Fruit fly (Drosophila melanogaster) whole organism, adult: ENCODE results near the gene Tgt.

Source experiments
- CG11617 ChIP-seq: fragments of 200-800 bp; sonication (Bioruptor generic); optimal IDR thresholded peaks from 2 replicates; lab custom pipeline; 2017; ENCODE audit warnings: mild to moderate bottlenecking, missing biosample characterization, missing genetic modification reagents, missing genetic modification characterization
- CG12768 ChIP-seq: fragments of 200-800 bp; sonication (Bioruptor generic); optimal IDR thresholded peaks from 2 replicates; lab custom pipeline; 2017; ENCODE audit warnings: missing biosample characterization, missing genetic modification characterization, mild to moderate bottlenecking, moderate library complexity, missing genetic modification reagents
- CG14711 ChIP-seq: fragments of 200-800 bp; sonication (Bioruptor generic); optimal IDR thresholded peaks from 2 replicates; lab custom pipeline; 2018; ENCODE audit warnings: missing biosample characterization, mild to moderate bottlenecking, missing genetic modification characterization, moderate library complexity
- CG1620 ChIP-seq: fragments of 200-800 bp; sonication (Bioruptor generic); optimal IDR thresholded peaks from 2 replicates; lab custom pipeline; 2016; ENCODE audit warnings: missing biosample characterization, missing genetic modification characterization
- CG33017 ChIP-seq: fragments of 200-800 bp; sonication (Bioruptor generic); optimal IDR thresholded peaks from 2 replicates; lab custom pipeline; 2018; ENCODE audit warnings: missing biosample characterization, mild to moderate bottlenecking, missing genetic modification characterization, moderate library complexity
- CG5204 ChIP-seq: fragments of 200-800 bp; sonication (Bioruptor generic); optimal IDR thresholded peaks from 2 replicates; lab custom pipeline; 2016; ENCODE audit warnings: missing biosample characterization, missing genetic modification characterization
- CG7045 ChIP-seq: fragments of 200-800 bp; sonication (Bioruptor generic); optimal IDR thresholded peaks from 2 replicates; lab custom pipeline; 2017; ENCODE audit warnings: missing biosample characterization, mild to moderate bottlenecking, missing genetic modification characterization
- CG7101 ChIP-seq: fragments of 200-800 bp; sonication (Bioruptor generic); optimal IDR thresholded peaks from 2 replicates; lab custom pipeline; 2018; ENCODE audit warnings: missing biosample characterization, mild to moderate bottlenecking, missing genetic modification characterization, moderate library complexity
- Clk ChIP-seq: fragments of 200-800 bp; sonication (Bioruptor generic); optimal IDR thresholded peaks from 2 replicates; lab custom pipeline; 2017; ENCODE audit warnings: missing biosample characterization, missing genetic modification characterization
- Crg-1 ChIP-seq: fragments of 200-800 bp; sonication (Bioruptor generic); optimal IDR thresholded peaks from 2 replicates; lab custom pipeline; 2016; ENCODE audit warnings: missing biosample characterization, missing genetic modification characterization
- Hr96 ChIP-seq: fragments of 200-800 bp; sonication (Bioruptor generic); optimal IDR thresholded peaks from 2 replicates; lab custom pipeline; 2016; ENCODE audit warnings: missing biosample characterization, missing genetic modification characterization
- Mnt ChIP-seq: fragments of 200-800 bp; sonication (Bioruptor generic); optimal IDR thresholded peaks from 2 replicates; lab custom pipeline; 2016; ENCODE audit warnings: missing biosample characterization, mild to moderate bottlenecking, missing genetic modification characterization
- bab1 ChIP-seq: fragments of 200-800 bp; sonication (Bioruptor generic); optimal IDR thresholded peaks from 3 replicates; lab custom pipeline; 2019; ENCODE audit warnings: missing biosample characterization, mild to moderate bottlenecking, missing genetic modification characterization, moderate library complexity
- cic ChIP-seq: fragments of 200-800 bp; sonication (Bioruptor generic); optimal IDR thresholded peaks from 2 replicates; lab custom pipeline; 2017; ENCODE audit warnings: missing biosample characterization, mild to moderate bottlenecking, missing genetic modification characterization, moderate library complexity
- cnc ChIP-seq, 2 experiments: fragments of >200 bp; optimal IDR thresholded peaks; 2 replicates each; lab custom pipeline; 2017
- kay ChIP-seq: fragments of 200-800 bp; sonication (Bioruptor generic); peaks from one replicate; lab custom pipeline; 2016; ENCODE audit warnings: missing biosample characterization, missing genetic modification characterization, borderline replicate concordance
- ovo ChIP-seq: fragments of 200-800 bp; sonication (Bioruptor generic); optimal IDR thresholded peaks from 2 replicates; lab custom pipeline; 2016; ENCODE audit warnings: missing biosample characterization, missing genetic modification characterization
- pad ChIP-seq: fragments of 200-800 bp; sonication (Bioruptor generic); optimal IDR thresholded peaks from 3 replicates; lab custom pipeline; 2017; ENCODE audit warnings: missing biosample characterization, missing genetic modification characterization, mild to moderate bottlenecking, moderate library complexity, missing genetic modification reagents
- tj ChIP-seq: fragments of 200-800 bp; sonication (Bioruptor generic); optimal IDR thresholded peaks from 3 replicates; lab custom pipeline; 2017; ENCODE audit warnings: missing biosample characterization, mild to moderate bottlenecking, missing genetic modification characterization, moderate library complexity
- toe ChIP-seq: fragments of 200-800 bp; sonication (Bioruptor generic); optimal IDR thresholded peaks from 2 replicates; lab custom pipeline; 2016; ENCODE audit warnings: missing biosample characterization, missing genetic modification characterization

Tgt gene

dm6 chr2L:1214465-1214864, 30.6 kb downstream of the Tgt start:
- TF ChIP-seq CG12768 (GFP tag; lab: Kevin White, UChicago): no peak
- TF ChIP-seq CG11617 (GFP tag; lab: Kevin White, UChicago): no peak
- no peak for TF ChIP-seq Crg-1
- no peak for TF ChIP-seq CG14711 (tag; lab: Kevin White, UChicago)
- no peak for TF ChIP-seq CG33017 (tag; lab: Kevin White, UChicago)
- no peak for TF ChIP-seq CG1620
- TF ChIP-seq kay (GFP tag; lab: Kevin White, UChicago): no peak
- no peak for TF ChIP-seq cic (GFP tag; lab: Kevin White, UChicago)
- TF ChIP-seq Clk (GFP tag; lab: Kevin White, UChicago): no peak
- TF ChIP-seq Hr96 (GFP tag; lab: Kevin White, UChicago): no peak
- TF ChIP-seq CG5204 (GFP tag; lab: Kevin White, UChicago): no peak
- no peak for TF ChIP-seq cnc (optimal IDR thresholded peaks at IDR 0.05; lab: Kevin White, UChicago)
- no peak for TF ChIP-seq bab1 (GFP tag; lab: Kevin White, UChicago)
- no peak for TF ChIP-seq Mnt (GFP tag; lab: Kevin White, UChicago)

DNA sequence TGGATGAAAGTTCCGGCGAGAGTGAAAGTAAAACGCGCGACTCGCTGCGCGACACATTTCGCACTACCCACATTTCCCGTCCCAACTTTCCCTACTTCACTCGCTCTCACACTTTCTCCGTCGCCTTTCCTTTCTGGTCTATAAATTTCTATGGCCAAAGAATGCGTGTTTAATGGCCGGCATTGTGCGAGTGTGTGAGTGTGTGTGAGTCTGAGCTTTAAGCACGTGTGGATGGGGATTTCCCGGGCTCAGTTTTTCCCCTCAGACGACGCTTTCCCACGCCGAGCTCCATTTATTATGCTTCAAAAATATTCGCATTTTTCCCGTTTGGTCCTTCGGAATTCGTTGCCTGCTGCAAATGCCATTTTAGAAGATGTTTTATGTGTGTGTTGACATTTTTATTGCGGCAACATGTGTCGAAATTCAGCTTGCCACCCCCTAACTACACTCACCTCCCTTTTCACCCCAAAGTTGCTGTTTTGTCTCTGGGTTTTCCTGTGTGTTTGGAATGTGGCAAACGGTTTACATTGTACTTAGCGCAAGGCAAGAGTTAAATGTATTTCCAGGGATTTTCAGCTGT, 33.3 kb downstream of the Tgt start:
- no peak for TF ChIP-seq Crg-1
- no peak for TF ChIP-seq Clk (GFP tag; lab: Kevin White, UChicago)
- no peak for TF ChIP-seq CG5204 (GFP tag; lab: Kevin White, UChicago)
- no peak for TF ChIP-seq ovo
- no peak for TF ChIP-seq bab1 (GFP tag; lab: Kevin White, UChicago)
- TF ChIP-seq CG7045 (GFP tag; lab: Kevin White, UChicago): no peak
- TF ChIP-seq CG33017 (tag; lab: Kevin White, UChicago): no peak
- no peak for TF ChIP-seq CG12768 (GFP tag; lab: Kevin White, UChicago)
- no peak for TF ChIP-seq CG14711 (tag; lab: Kevin White, UChicago)
- TF ChIP-seq CG1620: no peak
- no peak for TF ChIP-seq cic (GFP tag; lab: Kevin White, UChicago)
- no peak for TF ChIP-seq toe (GFP tag; lab: Kevin White, UChicago)
- no peak for TF ChIP-seq CG11617 (GFP tag; lab: Kevin White, UChicago)
- TF ChIP-seq pad (GFP tag; lab: Kevin White, UChicago): no peak

dm6 chr2L:1217892-1218473, 34.1 kb downstream of the Tgt start:
- TF ChIP-seq tj: no peak
- no peak for TF ChIP-seq ovo
- no peak for TF ChIP-seq toe (GFP tag; lab: Kevin White, UChicago)
- no peak for TF ChIP-seq CG14711 (tag; lab: Kevin White, UChicago)
- no peak for TF ChIP-seq Crg-1
- no peak for TF ChIP-seq pad (GFP tag; lab: Kevin White, UChicago)
- no peak for TF ChIP-seq bab1 (GFP tag; lab: Kevin White, UChicago)
- TF ChIP-seq Mnt (GFP tag; lab: Kevin White, UChicago): no peak
- no peak for TF ChIP-seq Hr96 (GFP tag; lab: Kevin White, UChicago)
- TF ChIP-seq CG33017 (tag; lab: Kevin White, UChicago): no peak
- peak; percentile 47 for TF ChIP-seq kay (GFP tag; lab: Kevin White, UChicago)
- TF ChIP-seq CG1620: no peak
- peak; percentile 89 for TF ChIP-seq cic (GFP tag; lab: Kevin White, UChicago)
- TF ChIP-seq CG7045 (GFP tag; lab: Kevin White, UChicago): no peak
- no peak for TF ChIP-seq CG12768 (GFP tag; lab: Kevin White, UChicago)

DNA sequence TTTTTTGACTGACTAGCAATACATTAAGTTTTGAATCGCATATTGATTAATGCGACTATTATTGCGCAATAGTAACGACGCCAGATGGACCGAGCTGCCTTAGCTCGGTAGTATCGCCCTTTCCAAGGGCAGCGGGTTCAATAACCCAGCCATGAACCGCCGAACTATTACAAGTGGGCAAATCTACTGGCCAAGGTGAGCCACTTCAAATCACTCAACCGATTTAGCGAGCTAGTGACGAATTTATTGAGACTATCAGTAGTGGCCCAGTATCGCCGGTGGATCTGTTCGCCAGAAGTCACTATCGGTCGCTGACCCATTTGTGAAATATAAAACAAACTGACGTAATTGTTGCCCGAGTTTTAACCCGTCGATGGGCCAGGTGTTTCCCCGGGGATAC, 34.6 kb downstream of the Tgt start:
- TF ChIP-seq kay (GFP tag; lab: Kevin White, UChicago) (no peak), ovo (no peak), Clk (GFP tag; lab: Kevin White, UChicago) (no peak), bab1 (GFP tag; lab: Kevin White, UChicago) (no peak), CG14711 (tag; lab: Kevin White, UChicago) (no peak), Mnt (GFP tag; lab: Kevin White, UChicago) (no peak), Hr96 (GFP tag; lab: Kevin White, UChicago) (no peak), toe (GFP tag; lab: Kevin White, UChicago) (no peak), cic (GFP tag; lab: Kevin White, UChicago) (no peak), CG7101 (tag; lab: Kevin White, UChicago) (no peak), CG11617 (GFP tag; lab: Kevin White, UChicago) (no peak)

dm6 chr2L:1218993-1219392, 35.1 kb downstream of the Tgt start, which contains the start of gene CG42329:
Gene CG42329, plus strand, starts transcription at chr2L:1219293.
- TF ChIP-seq Mnt (GFP tag; lab: Kevin White, UChicago): peak; percentile 42
- no peak for TF ChIP-seq ovo

DNA sequence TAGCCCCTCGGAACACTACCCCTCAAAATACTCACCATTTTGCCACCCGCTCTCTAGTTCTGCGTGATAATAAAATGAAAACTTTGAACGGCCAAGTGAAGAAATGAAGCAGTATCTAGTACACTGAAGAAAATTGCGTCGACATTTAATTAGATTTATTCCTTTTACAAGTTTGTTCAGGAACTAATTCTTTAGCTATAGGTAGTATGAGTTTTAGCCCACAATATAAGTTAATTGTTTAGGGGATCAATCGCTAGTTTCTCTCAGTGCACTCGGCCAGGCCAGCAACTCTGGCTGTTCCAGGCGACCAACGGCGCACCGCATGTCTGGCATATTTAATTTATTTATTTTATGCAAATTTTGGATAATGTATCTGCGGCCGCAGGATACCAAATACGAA, 46.8 kb downstream of the Tgt start:
- no peak for TF ChIP-seq CG7045 (GFP tag; lab: Kevin White, UChicago)
- TF ChIP-seq toe (GFP tag; lab: Kevin White, UChicago): no peak
- TF ChIP-seq Clk (GFP tag; lab: Kevin White, UChicago): no peak
- no peak for TF ChIP-seq cnc (optimal IDR thresholded peaks at IDR 0.05; lab: Kevin White, UChicago)
- no peak for TF ChIP-seq kay (GFP tag; lab: Kevin White, UChicago)
- no peak for TF ChIP-seq tj
- TF ChIP-seq Mnt (GFP tag; lab: Kevin White, UChicago): no peak
- no peak for TF ChIP-seq CG5204 (GFP tag; lab: Kevin White, UChicago)
- no peak for TF ChIP-seq CG33017 (tag; lab: Kevin White, UChicago)
- no peak for TF ChIP-seq Crg-1
- no peak for TF ChIP-seq Hr96 (GFP tag; lab: Kevin White, UChicago)
- no peak for TF ChIP-seq CG11617 (GFP tag; lab: Kevin White, UChicago)
- no peak for TF ChIP-seq cic (GFP tag; lab: Kevin White, UChicago)
- no peak for TF ChIP-seq bab1 (GFP tag; lab: Kevin White, UChicago)
- no peak for TF ChIP-seq CG7101 (tag; lab: Kevin White, UChicago)
- TF ChIP-seq CG1620: no peak
- TF ChIP-seq CG14711 (tag; lab: Kevin White, UChicago): no peak
- TF ChIP-seq pad (GFP tag; lab: Kevin White, UChicago): no peak
